Fruit fly (Drosophila melanogaster) whole organism, embryonic: ENCODE measurements around the gene Prosbeta2.
A peak's percentile ranks its signal among the peaks of the same experiment; 100 is the strongest.

Experiments
- Abd-B ChIP-seq: fragments of 200-800 bp; sonication (Bioruptor generic); optimal IDR thresholded peaks from 2 replicates; lab custom pipeline; 2018; ENCODE audit warnings: missing biosample characterization, mild to moderate bottlenecking, missing genetic modification characterization, moderate library complexity
- Ada2b ChIP-seq: fragments of 200-800 bp; sonication (Bioruptor generic); IDR thresholded peaks from 2 replicates; pipeline ENCODE4 v1.3.6; 2022; ENCODE audit warnings: missing biosample characterization, missing genetic modification characterization
- CG10979 ChIP-seq: fragments of 200-800 bp; sonication (Bioruptor generic); optimal IDR thresholded peaks from 2 replicates; lab custom pipeline; 2018; ENCODE audit warnings: missing biosample characterization, mild to moderate bottlenecking, missing genetic modification characterization, moderate library complexity
- CG12071 ChIP-seq: fragments of 200-800 bp; sonication (Bioruptor generic); optimal IDR thresholded peaks from 3 replicates; lab custom pipeline; 2018; ENCODE audit warnings: missing biosample characterization, mild to moderate bottlenecking, missing genetic modification characterization
- CG14860 ChIP-seq: fragments of 200-800 bp; sonication (Bioruptor generic); IDR thresholded peaks from 3 replicates; pipeline ENCODE4 v1.3.6; 2022; ENCODE audit warnings: missing biosample characterization, missing genetic modification characterization; ENCODE audit not compliant: partially characterized antibody
- CG15601 ChIP-seq: fragments of 200-800 bp; sonication (Bioruptor generic); optimal IDR thresholded peaks from 3 replicates; lab custom pipeline; 2019; ENCODE audit warnings: missing biosample characterization, mild to moderate bottlenecking, missing genetic modification characterization, moderate library complexity
- CG1603 ChIP-seq: fragments of 200-800 bp; sonication (Bioruptor generic); optimal IDR thresholded peaks from 2 replicates; lab custom pipeline; 2019; ENCODE audit warnings: missing biosample characterization, mild to moderate bottlenecking, missing genetic modification characterization, moderate library complexity
- CG2712 ChIP-seq: fragments of 200-800 bp; optimal IDR thresholded peaks from 3 replicates; lab custom pipeline; 2019; ENCODE audit warnings: missing biosample characterization, mild to moderate bottlenecking, missing genetic modification characterization, moderate library complexity
- CG32767 ChIP-seq: fragments of 200-800 bp; sonication (Bioruptor generic); IDR thresholded peaks from 2 replicates; pipeline ENCODE4 v1.3.6; 2022; ENCODE audit warnings: missing biosample characterization, missing genetic modification characterization
- CG32772 ChIP-seq: fragments of 200-800 bp; sonication (Bioruptor generic); IDR thresholded peaks from 2 replicates; pipeline ENCODE4 v1.3.6; 2022; ENCODE audit warnings: missing biosample characterization, missing genetic modification characterization
- CG4820 ChIP-seq: fragments of 200-800 bp; sonication (Bioruptor generic); optimal IDR thresholded peaks from 3 replicates; lab custom pipeline; 2016; ENCODE audit warnings: missing biosample characterization, missing genetic modification characterization
- CG6791 ChIP-seq: fragments of 200-800 bp; sonication (Bioruptor generic); IDR thresholded peaks from 3 replicates; pipeline ENCODE4 v1.3.6; 2022; ENCODE audit warnings: missing biosample characterization, missing genetic modification characterization; ENCODE audit not compliant: partially characterized antibody
- CG9932 ChIP-seq: fragments of 200-800 bp; sonication (Bioruptor generic); IDR thresholded peaks from 2 replicates; pipeline ENCODE4 v1.3.6; 2022; ENCODE audit warnings: missing biosample characterization, missing genetic modification characterization
- Eip74EF ChIP-seq, 2 experiments: fragments of 200-800 bp in 1 of 2; fragments of >200 bp in 1 of 2; sonication (Bioruptor generic) in 1 of 2; optimal IDR thresholded peaks; 2 replicates each; lab custom pipeline; 2017 to 2019; ENCODE audit warnings: missing biosample characterization in 2 of 2, missing genetic modification characterization in 2 of 2, mild to moderate bottlenecking in 1 of 2, moderate library complexity in 1 of 2
- Fer2 ChIP-seq: fragments of 200-800 bp; sonication (Bioruptor generic); optimal IDR thresholded peaks from 2 replicates; lab custom pipeline; 2018; ENCODE audit warnings: missing biosample characterization, mild to moderate bottlenecking, missing genetic modification characterization, moderate library complexity
- HLH3B ChIP-seq: fragments of 200-800 bp; sonication (Bioruptor generic); IDR thresholded peaks from 2 replicates; pipeline ENCODE4 v1.3.6; 2022; ENCODE audit warnings: missing biosample characterization, missing genetic modification characterization
- Med ChIP-seq: fragments of 200-800 bp; sonication (Bioruptor generic); peaks from one replicate; lab custom pipeline; 2016; ENCODE audit warnings: missing biosample characterization, missing genetic modification characterization, mild to moderate bottlenecking, inconsistent platforms, moderate library complexity
- NC2β ChIP-seq: fragments of 200-800 bp; sonication (Bioruptor generic); optimal IDR thresholded peaks from 2 replicates; lab custom pipeline; 2016; ENCODE audit warnings: missing biosample characterization, missing genetic modification characterization
- Optix ChIP-seq: fragments of 200-800 bp; sonication (Bioruptor generic); IDR thresholded peaks from 3 replicates; pipeline ENCODE4 v1.3.6; 2022; ENCODE audit warnings: missing biosample characterization, missing genetic modification characterization
- Ravus ChIP-seq: fragments of 200-800 bp; sonication (Bioruptor generic); IDR thresholded peaks from 2 replicates; pipeline ENCODE4 v1.3.6; 2022; ENCODE audit warnings: missing biosample characterization, missing genetic modification characterization
- Sry-β ChIP-seq: fragments of 200-800 bp; sonication (Bioruptor generic); optimal IDR thresholded peaks from 2 replicates; lab custom pipeline; 2018; ENCODE audit warnings: missing biosample characterization, mild to moderate bottlenecking, missing genetic modification characterization, moderate library complexity
- aop ChIP-seq: fragments of 200-800 bp; sonication (Bioruptor generic); IDR thresholded peaks from 2 replicates; pipeline ENCODE4 v1.3.6; 2022; ENCODE audit warnings: missing biosample characterization, missing genetic modification characterization
- ap ChIP-seq: fragments of 200-800 bp; sonication (Bioruptor generic); IDR thresholded peaks from 2 replicates; pipeline ENCODE4 v1.3.6; 2022; ENCODE audit warnings: missing biosample characterization, missing genetic modification characterization
- ara ChIP-seq: fragments of 200-800 bp; sonication (Bioruptor generic); IDR thresholded peaks from 2 replicates; pipeline ENCODE4 v1.3.6; 2022; ENCODE audit warnings: missing biosample characterization, missing genetic modification characterization
- chif ChIP-seq, 2 experiments: fragments of 200-800 bp; sonication (Bioruptor generic); optimal IDR thresholded peaks; 3 replicates each; lab custom pipeline; 2016; ENCODE audit warnings: missing biosample characterization in 2 of 2, missing genetic modification characterization in 2 of 2
- chn ChIP-seq: fragments of 200-800 bp; sonication (Bioruptor generic); optimal IDR thresholded peaks from 2 replicates; lab custom pipeline; 2016; ENCODE audit warnings: missing biosample characterization, missing genetic modification characterization
- crol ChIP-seq: fragments of 200-800 bp; sonication (Bioruptor generic); IDR thresholded peaks from 2 replicates; pipeline ENCODE4 v1.3.6; 2022; ENCODE audit warnings: missing biosample characterization, missing genetic modification characterization
- esg ChIP-seq: fragments of 200-800 bp; sonication (Bioruptor generic); conservative IDR thresholded peaks from 2 replicates; pipeline ENCODE4 v1.3.6; 2022; ENCODE audit warnings: missing biosample characterization, missing genetic modification characterization
- eve ChIP-seq, 2 experiments: fragments of >200 bp; optimal IDR thresholded peaks; 2 replicates each; lab custom pipeline; 2017; ENCODE audit warnings: missing biosample characterization in 2 of 2, missing genetic modification characterization in 2 of 2
- fd96Cb ChIP-seq: fragments of 200-800 bp; sonication (Bioruptor generic); optimal IDR thresholded peaks from 2 replicates; lab custom pipeline; 2018; ENCODE audit warnings: missing biosample characterization, mild to moderate bottlenecking, missing genetic modification characterization, moderate library complexity
- ken ChIP-seq: fragments of 200-800 bp; sonication (Bioruptor generic); IDR thresholded peaks from 3 replicates; pipeline ENCODE4 v1.3.6; 2022; ENCODE audit warnings: missing biosample characterization, missing genetic modification characterization
- klu ChIP-seq: fragments of 200-800 bp; sonication (Bioruptor generic); IDR thresholded peaks from 2 replicates; pipeline ENCODE4 v1.3.6; 2022; ENCODE audit warnings: missing biosample characterization, missing genetic modification characterization
- kni ChIP-seq: fragments of 200-800 bp; sonication (Bioruptor generic); optimal IDR thresholded peaks from 3 replicates; lab custom pipeline; 2017; ENCODE audit warnings: mild to moderate bottlenecking, missing biosample characterization, missing genetic modification reagents, missing genetic modification characterization
- nau ChIP-seq: fragments of 200-800 bp; sonication (Bioruptor generic); optimal IDR thresholded peaks from 3 replicates; lab custom pipeline; 2017; ENCODE audit warnings: missing biosample characterization, mild to moderate bottlenecking, missing genetic modification characterization, missing genetic modification reagents
- nom ChIP-seq: fragments of 200-800 bp; sonication (Bioruptor generic); optimal IDR thresholded peaks from 2 replicates; lab custom pipeline; 2017; ENCODE audit warnings: missing biosample characterization, missing genetic modification characterization, mild to moderate bottlenecking, moderate library complexity, missing genetic modification reagents
- oc ChIP-seq: fragments of 200-800 bp; sonication (Bioruptor generic); optimal IDR thresholded peaks from 2 replicates; lab custom pipeline; 2018; ENCODE audit warnings: missing biosample characterization, mild to moderate bottlenecking, missing genetic modification characterization, moderate library complexity
- otp ChIP-seq: fragments of 200-800 bp; sonication (Bioruptor generic); IDR thresholded peaks from 3 replicates; pipeline ENCODE4, ENCODE4 v1.3.6; 2022; ENCODE audit warnings: missing biosample characterization, missing genetic modification characterization
- peb ChIP-seq: fragments of 200-800 bp; sonication (Bioruptor generic); IDR thresholded peaks from 2 replicates; pipeline ENCODE4 v1.3.6; 2022; ENCODE audit warnings: missing biosample characterization, missing genetic modification characterization
- rib ChIP-seq: fragments of 200-800 bp; sonication (Bioruptor generic); IDR thresholded peaks from 2 replicates; pipeline ENCODE4 v1.3.6; 2022; ENCODE audit warnings: missing biosample characterization, missing genetic modification characterization
- row ChIP-seq: fragments of 200-800 bp; sonication (Bioruptor generic); IDR thresholded peaks from 3 replicates; pipeline ENCODE4 v1.3.6; 2022; ENCODE audit warnings: missing biosample characterization, missing genetic modification characterization
- sc ChIP-seq, 3 experiments: fragments of >200 bp in 2 of 3; fragments of 200-800 bp in 1 of 3; sonication (Bioruptor generic) in 1 of 3; optimal IDR thresholded peaks; 2 replicates in 2 of 3; 3 replicates in 1 of 3; lab custom pipeline; 2017; ENCODE audit warnings: mild to moderate bottlenecking in 1 of 3, missing biosample characterization in 1 of 3, missing genetic modification characterization in 1 of 3, missing genetic modification reagents in 1 of 3
- sd ChIP-seq: fragments of 200-800 bp; sonication (Bioruptor generic); optimal IDR thresholded peaks from 3 replicates; lab custom pipeline; 2018; ENCODE audit warnings: missing biosample characterization, mild to moderate bottlenecking, missing genetic modification characterization, moderate library complexity
- sens ChIP-seq: fragments of 200-800 bp; sonication (Bioruptor generic); peaks from one replicate; lab custom pipeline; 2016; ENCODE audit warnings: missing biosample characterization, missing genetic modification characterization
- shn ChIP-seq: fragments of 200-800 bp; sonication (Bioruptor generic); optimal IDR thresholded peaks from 3 replicates; lab custom pipeline; 2016; ENCODE audit warnings: missing biosample characterization, missing genetic modification characterization
- tio ChIP-seq: fragments of 200-800 bp; sonication (Bioruptor generic); optimal IDR thresholded peaks from 2 replicates; lab custom pipeline; 2017; ENCODE audit warnings: missing biosample characterization, missing genetic modification characterization, inconsistent platforms
- toy ChIP-seq: fragments of 200-800 bp; sonication (Bioruptor generic); IDR thresholded peaks from 2 replicates; pipeline ENCODE4 v1.3.6; 2022; ENCODE audit warnings: missing biosample characterization, missing genetic modification characterization

Prosbeta2 gene

dm6 chr3L:14977536-14978495 lies 21.9 kb upstream of the Prosbeta2 start (continued):
- TF ChIP-seq tio (GFP tag; lab: Kevin White, UChicago): peak; percentile 72
- TF ChIP-seq CG2712 (tag; lab: Kevin White, UChicago): peak; percentile 62
- peak; percentile 93 for TF ChIP-seq sens (GFP tag; lab: Kevin White, UChicago)
- 0 out of 2 replicates have a peak, but pooled peaks have one; percentile 6 for TF ChIP-seq Ada2b
- TF ChIP-seq CG15601: no peak
- peak; percentile 59 for TF ChIP-seq Abd-B (GFP tag; lab: Kevin White, UChicago)
- peak; percentile 50 for TF ChIP-seq nau (GFP tag; lab: Kevin White, UChicago)
- TF ChIP-seq CG10979 (tag; lab: Kevin White, UChicago): peak; percentile 77
- peak in 1 of 2 experiments; percentile 59 for TF ChIP-seq eve (GFP tag; optimal IDR thresholded peaks at IDR 0.05; lab: Kevin White, UChicago)
- TF ChIP-seq, all 482 proteins: peak for 207

dm6 chr3L:14978496-14978894 lies 21.3 kb upstream of the Prosbeta2 start:
- TF ChIP-seq kni (GFP tag; lab: Kevin White, UChicago) (peak; percentile 89), CG6791 (GFP tag; lab: Robert Waterston, UW) (0 out of 3 replicates have a peak, but pooled peaks have one; percentile 29), Eip74EF (GFP tag; optimal IDR thresholded peaks at IDR 0.05; lab: Kevin White, UChicago) (no peak), CG12071 (GFP tag; lab: Kevin White, UChicago) (no peak), row (GFP tag; lab: Robert Waterston, UW) (no peak), Sry-β (no peak), CG9932 (no peak), Fer2 (tag; lab: Kevin White, UChicago) (no peak), fd96Cb (tag; lab: Kevin White, UChicago) (no peak), oc (tag; lab: Kevin White, UChicago) (peak; percentile 14), CG1603 (tag; lab: Kevin White, UChicago) (no peak), sd (tag; lab: Kevin White, UChicago) (peak; percentile 57), shn (no peak), nom (peak; percentile 40), CG32767 (GFP tag; lab: Robert Waterston, UW) (0 out of 2 replicates have a peak, but pooled peaks have one; percentile 9), CG14860 (GFP tag; lab: Robert Waterston, UW) (no peak), ap (GFP tag; lab: Robert Waterston, UW) (no peak), crol (peak; percentile 87), sc (optimal IDR thresholded peaks at IDR 0.05; lab: Kevin White, UChicago) (no peak), sc (GFP tag; optimal IDR thresholded peaks at IDR 0.05; lab: Kevin White, UChicago) (no peak), NC2β (GFP tag; lab: Kevin White, UChicago) (no peak), HLH3B (GFP tag; lab: Robert Waterston, UW) (0 out of 2 replicates have a peak, but pooled peaks have one; percentile 18), chif (GFP tag; optimal IDR thresholded peaks at IDR 0.05; lab: Kevin White, UChicago) (no peak), klu (GFP tag; lab: Robert Waterston, UW) (no peak), ken (GFP tag; lab: Robert Waterston, UW) (no peak), Ravus (GFP tag; lab: Robert Waterston, UW) (no peak), chn (GFP tag; lab: Kevin White, UChicago) (peak; percentile 4), toy (GFP tag; lab: Robert Waterston, UW) (no peak), ara (GFP tag; lab: Robert Waterston, UW) (0 out of 2 replicates have a peak, but pooled peaks have one; percentile 19), esg (GFP tag; lab: Robert Waterston, UW) (no peak), Optix (GFP tag; lab: Robert Waterston, UW) (no peak), rib (GFP tag; lab: Robert Waterston, UW) (peak; percentile 61; the same call in 1 of the 2 replicates), aop (GFP tag; lab: Robert Waterston, UW) (0 out of 2 replicates have a peak, but pooled peaks have one; percentile 31), CG32772 (GFP tag; lab: Robert Waterston, UW) (no peak), otp (GFP tag; lab: Robert Waterston, UW) (peak; percentile 48; the same call in 1 of the 3 replicates), Med (GFP tag; lab: Kevin White, UChicago) (peak; percentile 37), peb (GFP tag; lab: Robert Waterston, UW) (no peak), CG4820 (GFP tag; lab: Kevin White, UChicago) (no peak)
